Fruit fly (Drosophila melanogaster): ENCODE data around the gene Ogg1.

Gene Ogg1

dm6 chrX:8676631-8677224 is 13.4 kb upstream of the Ogg1 start, which contains the start of gene Rubicon (continued):
- peak; percentile 43; the same call in 1 of the 3 replicates for TF ChIP-seq dysf (GFP tag; IDR thresholded peaks at IDR 0.05)
- TF ChIP-seq Ets97D (GFP tag; optimal IDR thresholded peaks at IDR 0.05) = peak; percentile 89
- no peak for TF ChIP-seq jumu (GFP tag; optimal IDR thresholded peaks at IDR 0.05)
- TF ChIP-seq bab2 (GFP tag; optimal IDR thresholded peaks at IDR 0.05) = no peak
- TF ChIP-seq CG11456 (GFP tag; IDR thresholded peaks at IDR 0.05) = peak; percentile 72; the same call in 2 of the 3 replicates
- TF ChIP-seq CG34422 (GFP tag; IDR thresholded peaks at IDR 0.05) = peak; percentile 61; the same call in 1 of the 3 replicates
- TF ChIP-seq gt (GFP tag; IDR thresholded peaks at IDR 0.05) = no peak
- TF ChIP-seq NK7.1 (GFP tag; optimal IDR thresholded peaks at IDR 0.05) = no peak
- peak; percentile 15 for TF ChIP-seq Chrac-16 (GFP tag; optimal IDR thresholded peaks at IDR 0.05)
- peak; percentile 38 for TF ChIP-seq Ptx1 (GFP tag; IDR thresholded peaks at IDR 0.05)
- TF ChIP-seq CG18764 (GFP tag; optimal IDR thresholded peaks at IDR 0.05) = no peak
- TF ChIP-seq CG12769 (tag; optimal IDR thresholded peaks at IDR 0.05) = peak; percentile 55
- TF ChIP-seq Optix (GFP tag; IDR thresholded peaks at IDR 0.05) = peak; percentile 20; the same call in 1 of the 3 replicates
- TF ChIP-seq CG4707 (GFP tag; optimal IDR thresholded peaks at IDR 0.05) = peak; percentile 11
- peak; percentile 93 for TF ChIP-seq amos (GFP tag; IDR thresholded peaks at IDR 0.05; ENCODE audit: partially characterized antibody)
- peak; percentile 48 for TF ChIP-seq MTF-1 (GFP tag; optimal IDR thresholded peaks at IDR 0.05; ENCODE audit: borderline replicate concordance)
- no peak for TF ChIP-seq sens-2 (GFP tag; IDR thresholded peaks at IDR 0.05)
- peak; percentile 89 for TF ChIP-seq sqz (GFP tag; optimal IDR thresholded peaks at IDR 0.05)
- peak; percentile 11 for TF ChIP-seq CG15269 (tag; optimal IDR thresholded peaks at IDR 0.05)
- TF ChIP-seq pum (GFP tag; optimal IDR thresholded peaks at IDR 0.05) = peak; percentile 16
- no peak for TF ChIP-seq hth (optimal IDR thresholded peaks at IDR 0.05)
- no peak for TF ChIP-seq Rx (GFP tag; IDR thresholded peaks at IDR 0.05)
- TF ChIP-seq scrt (GFP tag; optimal IDR thresholded peaks at IDR 0.05) = peak; percentile 5
- TF ChIP-seq br (optimal IDR thresholded peaks at IDR 0.05) = no peak
- peak; percentile 87 for TF ChIP-seq CG6791 (GFP tag; IDR thresholded peaks at IDR 0.05; ENCODE audit: partially characterized antibody)
- TF ChIP-seq salm (tag; optimal IDR thresholded peaks at IDR 0.05) = no peak
- TF ChIP-seq ranshi (GFP tag; IDR thresholded peaks at IDR 0.05) = no peak; the same call in 1 of the 2 replicates
- no peak for TF ChIP-seq Sox102F (GFP tag; optimal IDR thresholded peaks at IDR 0.05)
- TF ChIP-seq hb (GFP tag; IDR thresholded peaks at IDR 0.05; ENCODE audit: partially characterized antibody) = peak; percentile 87
- no peak for TF ChIP-seq ro (GFP tag; IDR thresholded peaks at IDR 0.05)
- TF ChIP-seq CG6683 (GFP tag; optimal IDR thresholded peaks at IDR 0.05) = peak; percentile 5
- no peak for TF ChIP-seq slou (GFP tag; optimal IDR thresholded peaks at IDR 0.05)
- TF ChIP-seq ems (GFP tag; optimal IDR thresholded peaks at IDR 0.05) = no peak
- peak; percentile 82 for TF ChIP-seq Hmr (GFP tag; optimal IDR thresholded peaks at IDR 0.05)
- TF ChIP-seq CG7745 (tag; optimal IDR thresholded peaks at IDR 0.05) = no peak
- TF ChIP-seq Sry-δ (GFP tag; optimal IDR thresholded peaks at IDR 0.05) = peak; percentile 87
- TF ChIP-seq Elba2 (GFP tag; optimal IDR thresholded peaks at IDR 0.05) = no peak
- no peak for TF ChIP-seq CG8944 (GFP tag; optimal IDR thresholded peaks at IDR 0.05)
- TF ChIP-seq tx (GFP tag; optimal IDR thresholded peaks at IDR 0.05) = peak; percentile 1
- TF ChIP-seq da (GFP tag; optimal IDR thresholded peaks at IDR 0.05) = no peak
- TF ChIP-seq bbx (GFP tag; IDR thresholded peaks at IDR 0.05; ENCODE audit: partially characterized antibody) = peak; percentile 91
- no peak for TF ChIP-seq h (optimal IDR thresholded peaks at IDR 0.05)
- TF ChIP-seq tna (GFP tag; IDR thresholded peaks at IDR 0.05; ENCODE audit: partially characterized antibody) = peak; percentile 84
- no peak for TF ChIP-seq CG8478 (optimal IDR thresholded peaks at IDR 0.05)
- peak; percentile 49 for TF ChIP-seq CG4617 (GFP tag; optimal IDR thresholded peaks at IDR 0.05; ENCODE audit: borderline replicate concordance)
- peak; percentile 36 for TF ChIP-seq gsb-n (tag; optimal IDR thresholded peaks at IDR 0.05)
- TF ChIP-seq fd64A (GFP tag; optimal IDR thresholded peaks at IDR 0.05) = no peak
- TF ChIP-seq Trl (optimal IDR thresholded peaks at IDR 0.05) = no peak
- TF ChIP-seq Trl (GFP tag; optimal IDR thresholded peaks at IDR 0.05) = peak; percentile 36
- TF ChIP-seq Tbp (GFP tag; optimal IDR thresholded peaks at IDR 0.05) = no peak
- no peak for TF ChIP-seq CG8388 (GFP tag; optimal IDR thresholded peaks at IDR 0.05)
- peak; percentile 74 for TF ChIP-seq vvl (GFP tag; IDR thresholded peaks at IDR 0.05)
